Fruit fly (Drosophila melanogaster) whole organism, pupa: Measurements from ENCODE around the gene S-Lap2.

Experiments
- CG13204 ChIP-seq: fragments of 200-800 bp; sonication (Bioruptor generic); optimal IDR thresholded peaks from 2 replicates; lab custom pipeline; 2018; ENCODE audit warnings: missing biosample characterization, mild to moderate bottlenecking, missing genetic modification characterization, moderate library complexity
- CG14655 ChIP-seq: fragments of 200-800 bp; sonication (Bioruptor generic); optimal IDR thresholded peaks from 3 replicates; lab custom pipeline; 2017; ENCODE audit warnings: mild to moderate bottlenecking, missing biosample characterization, missing genetic modification reagents, missing genetic modification characterization
- CG17806 ChIP-seq: fragments of 200-800 bp; sonication (Bioruptor generic); optimal IDR thresholded peaks from 2 replicates; lab custom pipeline; 2018; ENCODE audit warnings: missing biosample characterization, mild to moderate bottlenecking, missing genetic modification characterization, moderate library complexity
- CG4496 ChIP-seq: fragments of 200-800 bp; sonication (Bioruptor generic); IDR thresholded peaks from 3 replicates; pipeline ENCODE4 v1.3.6; 2022; ENCODE audit warnings: missing biosample characterization, missing genetic modification characterization
- D1 ChIP-seq: fragments of 200-800 bp; sonication (Bioruptor generic); optimal IDR thresholded peaks from 2 replicates; lab custom pipeline; 2018; ENCODE audit warnings: missing biosample characterization, mild to moderate bottlenecking, missing genetic modification characterization, moderate library complexity
- EcR ChIP-seq: fragments of 200-800 bp; sonication (Bioruptor generic); optimal IDR thresholded peaks from 3 replicates; lab custom pipeline; 2019; ENCODE audit warnings: missing biosample characterization, missing genetic modification characterization, mild to moderate bottlenecking, moderate library complexity, missing genetic modification reagents

DNA sequence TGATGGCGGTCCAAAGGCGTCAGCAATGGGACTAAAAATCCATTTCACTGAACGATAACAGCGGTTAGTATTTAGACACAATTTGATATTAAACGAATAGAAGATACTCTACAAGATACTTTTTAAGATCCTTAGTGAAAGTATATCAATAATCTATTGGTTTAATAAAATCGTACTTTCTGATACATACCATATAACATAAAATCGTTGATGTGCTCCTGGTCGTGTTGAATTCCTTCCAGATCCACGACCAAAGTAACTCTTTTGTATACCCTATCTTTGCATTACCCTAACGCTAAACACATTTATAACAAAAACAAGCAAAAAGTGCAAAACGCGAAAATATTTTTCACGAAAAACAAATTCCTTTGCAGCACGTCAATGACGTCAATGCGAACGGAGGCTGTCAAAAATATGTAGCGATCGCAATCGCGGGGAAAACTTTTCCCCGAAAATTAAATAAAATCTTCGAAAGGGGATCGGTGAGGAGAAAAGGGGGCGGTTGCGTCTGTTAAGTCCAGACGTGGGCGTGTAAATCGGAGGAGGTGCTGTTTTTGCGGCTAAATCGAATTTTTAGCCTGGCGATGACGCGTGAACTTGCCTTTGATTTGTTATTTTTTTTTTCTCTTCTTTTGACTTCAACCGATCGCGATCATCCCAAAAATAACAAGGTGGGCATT lies 35.7 kb downstream of the S-Lap2 start:
- no peak for TF ChIP-seq EcR (GFP tag; lab: Kevin White, UChicago)
- no peak for TF ChIP-seq CG14655 (GFP tag; lab: Kevin White, UChicago)
- TF ChIP-seq CG4496 (GFP tag; lab: Robert Waterston, UW): no peak
- TF ChIP-seq D1 (tag; lab: Kevin White, UChicago): no peak
- no peak for TF ChIP-seq CG17806
- no peak for TF ChIP-seq CG13204
